Worm (Caenorhabditis elegans): ENCODE results near the gene C03F11.4.
A peak's percentile ranks its signal among the peaks of the same experiment; 100 is the strongest.

C03F11.4 gene

ce11 chrX:5429335-5429734, 23.1 kb upstream of the C03F11.4 start (continued):
- TF ChIP-seq K09A11.1 (tag; optimal IDR thresholded peaks at IDR 0.05; ENCODE audit: insufficient read depth) (peak; percentile 67), sox-2 (GFP tag; IDR thresholded peaks at IDR 0.05) (peak; percentile 51), ahr-1 (tag; optimal IDR thresholded peaks at IDR 0.05) (peak; percentile 12), sox-4 (tag; optimal IDR thresholded peaks at IDR 0.05) (peak; percentile 60), eyg-1 (tag; optimal IDR thresholded peaks at IDR 0.05) (peak; percentile 80), pros-1 (tag; optimal IDR thresholded peaks at IDR 0.05) (peak; percentile 97), nfya-1 (tag; optimal IDR thresholded peaks at IDR 0.05) (peak; percentile 96), pha-2 (tag; optimal IDR thresholded peaks at IDR 0.05) (no peak), pax-1 (tag; optimal IDR thresholded peaks at IDR 0.05) (no peak), hlh-30 (tag; optimal IDR thresholded peaks at IDR 0.05; ENCODE audit: insufficient read depth) (peak; percentile 85), ceh-45 (GFP tag; IDR thresholded peaks at IDR 0.05) (peak; percentile 40; the same call in 1 of the 2 replicates), hlh-13 (GFP tag; optimal IDR thresholded peaks at IDR 0.05) (peak; percentile 9), dve-1 (tag; optimal IDR thresholded peaks at IDR 0.05) (peak; percentile 97), tbx-2 (tag; optimal IDR thresholded peaks at IDR 0.05) (peak; percentile 94), unc-3 (GFP tag; conservative IDR thresholded peaks at IDR 0.05) (no peak; the same call in 1 of the 2 replicates), unc-3 (tag; optimal IDR thresholded peaks at IDR 0.05) (peak; percentile 46), ceh-48 (tag; optimal IDR thresholded peaks at IDR 0.05) (peak; percentile 28), ceh-30 (tag; optimal IDR thresholded peaks at IDR 0.05) (peak; percentile 79), syd-9 (tag; optimal IDR thresholded peaks at IDR 0.05) (peak; percentile 93), C38D4.7 (GFP tag; optimal IDR thresholded peaks at IDR 0.05) (peak; percentile 16), ceh-31 (tag; optimal IDR thresholded peaks at IDR 0.05) (peak; percentile 97), ceh-24 (tag; optimal IDR thresholded peaks at IDR 0.05) (no peak), fkh-6 (tag; optimal IDR thresholded peaks at IDR 0.05) (peak; percentile 54), zip-5 (tag; optimal IDR thresholded peaks at IDR 0.05) (peak; percentile 46), hlh-6 (tag; optimal IDR thresholded peaks at IDR 0.05) (peak; percentile 69)

- TF ChIP-seq ceh-30 (tag; optimal IDR thresholded peaks at IDR 0.05) (no peak), hlh-30 (tag; optimal IDR thresholded peaks at IDR 0.05; ENCODE audit: insufficient read depth) (no peak), lin-11 (tag; optimal IDR thresholded peaks at IDR 0.05) (no peak), unc-55 (GFP tag; optimal IDR thresholded peaks at IDR 0.05) (no peak), unc-42 (tag; optimal IDR thresholded peaks at IDR 0.05) (no peak)
Measured at ce11 chrX:5414250-5414649, 8.0 kb upstream of the C03F11.4 start, which contains the start of gene C41A3.2. C41A3.2 (minus strand) TSS chrX:5414350.

ce11 chrX:5413510-5413909, 7.3 kb upstream of the C03F11.4 start, which contains the start of gene pks-1:
pks-1 (plus strand) TSS chrX:5413810.
- TF ChIP-seq ref-2 (tag; optimal IDR thresholded peaks at IDR 0.05): no peak
- TF ChIP-seq lim-6 (tag; optimal IDR thresholded peaks at IDR 0.05): no peak
- TF ChIP-seq hlh-30 (tag; optimal IDR thresholded peaks at IDR 0.05; ENCODE audit: insufficient read depth): no peak
- TF ChIP-seq ceh-30 (tag; optimal IDR thresholded peaks at IDR 0.05): no peak
- TF ChIP-seq dmd-4 (tag; optimal IDR thresholded peaks at IDR 0.05; ENCODE audit: borderline replicate concordance): no peak
- TF ChIP-seq lin-11 (tag; optimal IDR thresholded peaks at IDR 0.05): no peak
- no peak for TF ChIP-seq ahr-1 (tag; optimal IDR thresholded peaks at IDR 0.05)
- TF ChIP-seq T23F11.4 (GFP tag; optimal IDR thresholded peaks at IDR 0.05): no peak
- no peak for TF ChIP-seq sox-4 (tag; optimal IDR thresholded peaks at IDR 0.05)
- no peak for TF ChIP-seq K09A11.1 (tag; optimal IDR thresholded peaks at IDR 0.05; ENCODE audit: insufficient read depth)
- no peak for TF ChIP-seq fkh-6 (tag; optimal IDR thresholded peaks at IDR 0.05)
- no peak for TF ChIP-seq hlh-15 (tag; optimal IDR thresholded peaks at IDR 0.05)
- TF ChIP-seq ets-4 (tag; optimal IDR thresholded peaks at IDR 0.05): no peak
- TF ChIP-seq rnt-1 (tag; optimal IDR thresholded peaks at IDR 0.05): no peak
- no peak for TF ChIP-seq madf-2 (tag; optimal IDR thresholded peaks at IDR 0.05)
- TF ChIP-seq unc-42 (tag; optimal IDR thresholded peaks at IDR 0.05): no peak
- TF ChIP-seq nfya-1 (tag; optimal IDR thresholded peaks at IDR 0.05): no peak
- TF ChIP-seq tbx-2 (tag; optimal IDR thresholded peaks at IDR 0.05): no peak

- TF ChIP-seq ceh-19 (GFP tag; optimal IDR thresholded peaks at IDR 0.05) (no peak), sox-4 (tag; optimal IDR thresholded peaks at IDR 0.05) (peak; percentile 27), che-1 (tag; optimal IDR thresholded peaks at IDR 0.05) (peak; percentile 35), nhr-232 (tag; optimal IDR thresholded peaks at IDR 0.05) (peak; percentile 8), ceh-34 (tag; optimal IDR thresholded peaks at IDR 0.05) (peak; percentile 17), ceh-45 (GFP tag; IDR thresholded peaks at IDR 0.05) (no peak), ztf-16 (tag; optimal IDR thresholded peaks at IDR 0.05) (no peak), gmeb-2 (tag; optimal IDR thresholded peaks at IDR 0.05) (peak; percentile 32), C38D4.7 (GFP tag; optimal IDR thresholded peaks at IDR 0.05) (peak; percentile 37), ceh-14 (tag; optimal IDR thresholded peaks at IDR 0.05) (peak; percentile 18), hlh-30 (tag; optimal IDR thresholded peaks at IDR 0.05; ENCODE audit: insufficient read depth) (no peak), sdc-2 (tag; optimal IDR thresholded peaks at IDR 0.05) (peak; percentile 65), C08G9.2 (tag; optimal IDR thresholded peaks at IDR 0.05) (no peak), pat-9 (tag; optimal IDR thresholded peaks at IDR 0.05) (peak; percentile 37), madf-2 (tag; optimal IDR thresholded peaks at IDR 0.05) (peak; percentile 31), nhr-11 (tag; optimal IDR thresholded peaks at IDR 0.05) (no peak)
Measured at ce11 chrX:5407271-5407670, 1.0 kb upstream of the C03F11.4 start.
